Fruit fly (Drosophila melanogaster) whole organism, prepupa: ENCODE results near the gene melt.

Experiments
- CG10631 ChIP-seq: fragments of 200-800 bp; sonication (Bioruptor generic); optimal IDR thresholded peaks from 2 replicates; lab custom pipeline; 2016; ENCODE audit warnings: missing biosample characterization, missing genetic modification characterization
- CG3032 ChIP-seq: fragments of 200-800 bp; optimal IDR thresholded peaks from 2 replicates; lab custom pipeline; 2019; ENCODE audit warnings: missing biosample characterization, mild to moderate bottlenecking, missing genetic modification characterization, moderate library complexity
- CG32006 ChIP-seq: fragments of 200-800 bp; sonication (Bioruptor generic); optimal IDR thresholded peaks from 3 replicates; lab custom pipeline; 2017; ENCODE audit warnings: missing biosample characterization, mild to moderate bottlenecking, missing genetic modification characterization
- CG4318 ChIP-seq: fragments of 200-800 bp; sonication (Bioruptor generic); optimal IDR thresholded peaks from 3 replicates; lab custom pipeline; 2017; ENCODE audit warnings: missing biosample characterization, mild to moderate bottlenecking, missing genetic modification characterization
- Eip78C ChIP-seq: fragments of 200-800 bp; sonication (Bioruptor generic); peaks from one replicate; lab custom pipeline; 2016; ENCODE audit warnings: missing biosample characterization, missing genetic modification characterization
- Ets96B ChIP-seq: fragments of 200-800 bp; optimal IDR thresholded peaks from 2 replicates; lab custom pipeline; 2019; ENCODE audit warnings: missing biosample characterization, mild to moderate bottlenecking, missing genetic modification characterization, moderate library complexity
- eg ChIP-seq: fragments of 200-800 bp; sonication (Bioruptor generic); IDR thresholded peaks from 3 replicates; pipeline ENCODE4 v1.3.6; 2022; ENCODE audit warnings: missing biosample characterization, missing genetic modification characterization
- net ChIP-seq: fragments of 200-800 bp; sonication (Bioruptor generic); optimal IDR thresholded peaks from 3 replicates; lab custom pipeline; 2016; ENCODE audit warnings: missing biosample characterization, missing genetic modification characterization
- svp ChIP-seq: fragments of 200-800 bp; sonication (Bioruptor generic); peaks from one replicate; lab custom pipeline; 2016; ENCODE audit warnings: missing biosample characterization, missing genetic modification characterization

Gene melt

dm6 chr3L:7191218-7191617 is 56.9 kb downstream of the melt start:
- no peak for TF ChIP-seq CG10631
- no peak for TF ChIP-seq net (GFP tag; lab: Kevin White, UChicago)
- TF ChIP-seq CG3032 (tag; lab: Kevin White, UChicago) = peak; percentile 3
- TF ChIP-seq Eip78C (GFP tag; lab: Kevin White, UChicago) = peak; percentile 5
- TF ChIP-seq eg (GFP tag; lab: Robert Waterston, UW) = 0 out of 3 replicates have a peak, but pooled peaks have one; percentile 43
- TF ChIP-seq Ets96B (tag; lab: Kevin White, UChicago) = peak; percentile 10
- TF ChIP-seq CG4318 (GFP tag; lab: Kevin White, UChicago) = no peak
- TF ChIP-seq CG32006 = peak; percentile 9
- peak; percentile 62 for TF ChIP-seq svp (GFP tag; lab: Kevin White, UChicago)
